Fruit fly (Drosophila melanogaster) whole organism, pupa: ENCODE data around the gene Dtd.

Experiments used
- CG10348 ChIP-seq: fragments of 200-800 bp; sonication (Bioruptor generic); IDR thresholded peaks from 2 replicates; pipeline ENCODE4 v1.3.6; 2022; ENCODE audit warnings: missing biosample characterization, missing genetic modification characterization
- CG12605 ChIP-seq: fragments of 200-800 bp; sonication (Bioruptor generic); IDR thresholded peaks from 2 replicates; pipeline ENCODE4 v1.3.6; 2022; ENCODE audit warnings: missing biosample characterization, missing genetic modification characterization
- CG13204 ChIP-seq: fragments of 200-800 bp; sonication (Bioruptor generic); optimal IDR thresholded peaks from 2 replicates; lab custom pipeline; 2018; ENCODE audit warnings: missing biosample characterization, mild to moderate bottlenecking, missing genetic modification characterization, moderate library complexity
- CG14655 ChIP-seq: fragments of 200-800 bp; sonication (Bioruptor generic); optimal IDR thresholded peaks from 3 replicates; lab custom pipeline; 2017; ENCODE audit warnings: mild to moderate bottlenecking, missing biosample characterization, missing genetic modification reagents, missing genetic modification characterization
- CG15710 ChIP-seq: fragments of 200-800 bp; sonication (Bioruptor generic); optimal IDR thresholded peaks from 2 replicates; lab custom pipeline; 2018; ENCODE audit warnings: missing biosample characterization, mild to moderate bottlenecking, missing genetic modification characterization, moderate library complexity
- CG17806 ChIP-seq: fragments of 200-800 bp; sonication (Bioruptor generic); optimal IDR thresholded peaks from 2 replicates; lab custom pipeline; 2018; ENCODE audit warnings: missing biosample characterization, mild to moderate bottlenecking, missing genetic modification characterization, moderate library complexity
- CG32121 ChIP-seq: fragments of 200-800 bp; sonication (Bioruptor generic); IDR thresholded peaks from 2 replicates; pipeline ENCODE4 v1.3.6; 2022; ENCODE audit warnings: missing biosample characterization, missing genetic modification characterization
- CG34367 ChIP-seq: fragments of 200-800 bp; sonication (Bioruptor generic); optimal IDR thresholded peaks from 2 replicates; lab custom pipeline; 2018; ENCODE audit warnings: missing biosample characterization, mild to moderate bottlenecking, missing genetic modification characterization
- CG4496 ChIP-seq: fragments of 200-800 bp; sonication (Bioruptor generic); IDR thresholded peaks from 3 replicates; pipeline ENCODE4 v1.3.6; 2022; ENCODE audit warnings: missing biosample characterization, missing genetic modification characterization
- CG8159 ChIP-seq: fragments of 200-800 bp; sonication (Bioruptor generic); optimal IDR thresholded peaks from 3 replicates; lab custom pipeline; 2018; ENCODE audit warnings: missing biosample characterization, mild to moderate bottlenecking, missing genetic modification characterization, moderate library complexity
- CG8301 ChIP-seq: fragments of 200-800 bp; sonication (Bioruptor generic); optimal IDR thresholded peaks from 2 replicates; lab custom pipeline; 2018; ENCODE audit warnings: missing biosample characterization, mild to moderate bottlenecking, missing genetic modification characterization
- CG9948 ChIP-seq: fragments of 200-800 bp; sonication (Bioruptor generic); optimal IDR thresholded peaks from 2 replicates; lab custom pipeline; 2018; ENCODE audit warnings: missing biosample characterization, mild to moderate bottlenecking, missing genetic modification characterization, moderate library complexity
- D1 ChIP-seq: fragments of 200-800 bp; sonication (Bioruptor generic); optimal IDR thresholded peaks from 2 replicates; lab custom pipeline; 2018; ENCODE audit warnings: missing biosample characterization, mild to moderate bottlenecking, missing genetic modification characterization, moderate library complexity
- EcR ChIP-seq: fragments of 200-800 bp; sonication (Bioruptor generic); optimal IDR thresholded peaks from 3 replicates; lab custom pipeline; 2019; ENCODE audit warnings: missing biosample characterization, missing genetic modification characterization, mild to moderate bottlenecking, moderate library complexity, missing genetic modification reagents
- Ets98B ChIP-seq: fragments of 200-800 bp; sonication (Bioruptor generic); IDR thresholded peaks from 2 replicates; pipeline ENCODE4 v1.3.6; 2022; ENCODE audit warnings: missing biosample characterization, missing genetic modification characterization
- Pif1A ChIP-seq: fragments of 200-800 bp; sonication (Bioruptor generic); optimal IDR thresholded peaks from 3 replicates; lab custom pipeline; 2016; ENCODE audit warnings: missing biosample characterization, missing genetic modification characterization
- Pif1B ChIP-seq: fragments of 200-800 bp; sonication (Bioruptor generic); optimal IDR thresholded peaks from 3 replicates; lab custom pipeline; 2016; ENCODE audit warnings: missing biosample characterization, missing genetic modification characterization
- Snoo ChIP-seq: fragments of 200-800 bp; sonication (Bioruptor generic); optimal IDR thresholded peaks from 3 replicates; lab custom pipeline; 2017; ENCODE audit warnings: missing biosample characterization, mild to moderate bottlenecking, missing genetic modification characterization, inconsistent platforms
- fd96Ca ChIP-seq: fragments of 200-800 bp; sonication (Bioruptor generic); IDR thresholded peaks from 3 replicates; pipeline ENCODE4 v1.3.6; 2022; ENCODE audit warnings: missing biosample characterization, missing genetic modification characterization
- gl ChIP-seq: fragments of 200-800 bp; sonication (Bioruptor generic); optimal IDR thresholded peaks from 2 replicates; lab custom pipeline; 2018; ENCODE audit warnings: missing biosample characterization, mild to moderate bottlenecking, missing genetic modification characterization
- rn ChIP-seq: fragments of 200-800 bp; sonication (Bioruptor generic); IDR thresholded peaks from 2 replicates; pipeline ENCODE4 v1.3.6; 2022; ENCODE audit warnings: missing biosample characterization, missing genetic modification characterization

Gene Dtd

DNA sequence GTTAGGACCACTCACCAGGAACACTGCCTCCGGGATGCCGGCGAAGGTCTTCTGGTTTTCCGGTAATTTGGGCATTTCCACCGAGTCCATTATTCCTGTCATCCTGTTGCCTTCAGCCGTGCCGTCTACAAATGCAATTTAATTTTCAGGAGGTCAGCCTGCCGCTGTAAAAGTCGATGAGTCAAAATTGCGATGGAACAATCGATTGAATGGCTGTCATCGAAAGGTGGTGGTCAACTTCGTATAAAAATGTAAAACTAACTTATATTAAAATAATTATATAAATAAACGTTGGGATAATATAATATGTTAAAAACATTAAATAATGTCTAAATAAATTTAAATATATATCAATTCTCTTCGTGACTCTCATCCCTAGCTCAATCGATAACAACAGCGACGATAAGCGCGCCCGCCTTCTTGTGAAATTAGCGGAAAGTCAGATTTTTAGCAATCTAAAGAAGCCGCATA is 20.2 kb upstream of the Dtd start, which contains the start of the genes mgr and Irbp:
Gene mgr (minus strand): TSS at position 209 of the 471 bp plus-strand sequence.
Gene Irbp (plus strand): TSS at position 381 of the 471 bp plus-strand sequence.
- TF ChIP-seq CG9948 (tag; lab: Kevin White, UChicago) (peak; percentile 83), gl (peak; percentile 37), CG8301 (tag; lab: Kevin White, UChicago) (no peak), CG15710 (peak; percentile 88), Snoo (tag; lab: Kevin White, UChicago) (no peak), CG12605 (GFP tag; lab: Robert Waterston, UW) (no peak; the same call in 1 of the 2 replicates), Ets98B (peak; percentile 92), Pif1A (GFP tag; lab: Kevin White, UChicago) (no peak), fd96Ca (GFP tag; lab: Robert Waterston, UW) (peak; percentile 93), CG34367 (tag; lab: Kevin White, UChicago) (peak; percentile 78), CG4496 (peak; percentile 88), D1 (tag; lab: Kevin White, UChicago) (no peak), CG8159 (peak; percentile 86), CG17806 (tag; lab: Kevin White, UChicago) (peak; percentile 86), EcR (no peak), Pif1B (GFP tag; lab: Kevin White, UChicago) (no peak), CG32121 (peak; percentile 93), rn (peak; percentile 82), CG10348 (GFP tag; lab: Robert Waterston, UW) (peak; percentile 18; the same call in 1 of the 2 replicates), CG14655 (GFP tag; lab: Kevin White, UChicago) (no peak), CG13204 (GFP tag; lab: Kevin White, UChicago) (no peak)

DNA sequence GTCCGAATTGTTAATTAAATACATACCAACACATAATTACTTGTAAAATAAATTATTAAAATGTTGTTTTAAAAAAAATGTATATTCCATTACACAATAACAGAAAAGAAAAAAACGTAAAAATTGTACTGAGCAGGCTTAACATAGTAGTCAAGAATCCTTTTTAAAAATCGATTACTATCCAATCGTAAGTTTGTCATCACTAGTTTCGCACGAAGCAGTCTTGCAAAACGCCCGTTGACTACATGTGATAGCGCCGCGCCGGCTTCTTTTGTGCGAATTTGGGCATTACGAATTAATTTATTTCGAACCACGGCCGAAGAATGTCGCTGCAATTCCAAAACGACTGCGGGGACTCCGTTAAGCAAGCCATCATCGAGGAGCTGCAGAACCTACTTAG is 17.5 kb upstream of the Dtd start, which contains the start of gene Ipo9:
Gene Ipo9 (plus strand): TSS at position 152 of the 400 bp plus-strand sequence.
- TF ChIP-seq EcR (no peak), D1 (tag; lab: Kevin White, UChicago) (no peak), Snoo (tag; lab: Kevin White, UChicago) (no peak), fd96Ca (GFP tag; lab: Robert Waterston, UW) (no peak), CG8301 (tag; lab: Kevin White, UChicago) (no peak), gl (no peak), CG10348 (GFP tag; lab: Robert Waterston, UW) (no peak), Pif1B (GFP tag; lab: Kevin White, UChicago) (no peak), CG8159 (no peak), rn (no peak), CG4496 (no peak), CG15710 (no peak), CG12605 (GFP tag; lab: Robert Waterston, UW) (no peak)

DNA sequence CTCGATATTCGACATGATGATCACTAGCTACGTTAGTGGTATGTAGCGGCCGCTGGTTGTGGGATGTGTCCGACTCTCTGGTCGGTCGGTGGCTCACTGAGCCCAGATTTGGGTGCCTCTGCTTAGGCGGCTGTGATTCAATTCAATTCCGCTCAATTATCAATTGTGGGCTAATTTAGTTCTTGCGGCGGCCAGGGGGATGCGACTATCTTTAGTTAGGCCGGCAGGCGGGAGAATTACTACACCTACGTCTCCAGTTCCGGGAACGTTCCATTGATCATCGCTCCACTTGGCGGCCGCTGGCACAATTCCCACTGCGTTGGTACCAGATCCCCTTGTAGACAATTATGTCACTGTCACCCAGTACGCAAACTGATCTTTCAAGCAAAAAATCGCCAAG is 11.3 kb upstream of the Dtd start, which contains the start of the genes bumpel and CG45676:
Gene bumpel (minus strand): TSS at position 101 of the 400 bp plus-strand sequence.
Gene CG45676 (plus strand): TSS at position 318 of the 400 bp plus-strand sequence.
- TF ChIP-seq rn (no peak), fd96Ca (GFP tag; lab: Robert Waterston, UW) (no peak), gl (no peak), EcR (no peak), CG14655 (GFP tag; lab: Kevin White, UChicago) (no peak), CG15710 (no peak), CG10348 (GFP tag; lab: Robert Waterston, UW) (no peak), Snoo (tag; lab: Kevin White, UChicago) (no peak), CG17806 (tag; lab: Kevin White, UChicago) (no peak), Pif1A (GFP tag; lab: Kevin White, UChicago) (no peak), CG32121 (no peak), CG13204 (GFP tag; lab: Kevin White, UChicago) (no peak), CG34367 (tag; lab: Kevin White, UChicago) (no peak), CG4496 (no peak), CG8301 (tag; lab: Kevin White, UChicago) (no peak), D1 (tag; lab: Kevin White, UChicago) (no peak), Ets98B (no peak), CG12605 (GFP tag; lab: Robert Waterston, UW) (no peak), CG9948 (tag; lab: Kevin White, UChicago) (no peak), Pif1B (GFP tag; lab: Kevin White, UChicago) (no peak)
- TF ChIP-seq, all 21 proteins: peak for 0

DNA sequence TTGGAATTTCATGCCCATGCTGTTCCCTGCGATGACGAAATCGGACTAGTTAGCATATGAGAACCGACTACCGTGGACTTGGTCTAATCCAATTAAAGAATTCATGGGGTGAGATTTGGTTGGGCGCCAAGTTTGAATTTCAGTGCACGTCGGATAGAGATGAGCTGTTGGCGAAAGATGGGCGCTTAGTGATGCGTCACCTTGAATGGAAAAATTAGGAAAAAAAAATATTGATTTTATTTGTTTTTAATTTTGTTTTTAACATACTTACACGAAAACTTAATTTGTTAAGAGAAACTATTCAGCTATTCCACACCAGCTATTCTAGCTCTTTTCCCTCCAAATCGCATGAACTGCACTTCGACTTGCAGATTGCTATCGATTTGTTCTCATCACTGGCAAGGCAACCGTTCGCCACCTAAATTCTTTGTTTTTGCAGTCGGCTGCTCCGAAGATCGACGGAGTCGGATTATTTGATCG is 8.2 kb upstream of the Dtd start, which contains the start of the genes ninaG and Sptz:
Gene ninaG (minus strand): TSS at position 51 of the 480 bp plus-strand sequence.
Gene Sptz (plus strand): TSS at position 450 of the 480 bp plus-strand sequence.
- TF ChIP-seq CG17806 (tag; lab: Kevin White, UChicago) (peak; percentile 85), CG9948 (tag; lab: Kevin White, UChicago) (peak; percentile 85), CG32121 (peak; percentile 94), CG12605 (GFP tag; lab: Robert Waterston, UW) (peak; percentile 79), D1 (tag; lab: Kevin White, UChicago) (no peak), rn (peak; percentile 92), CG8301 (tag; lab: Kevin White, UChicago) (no peak), Ets98B (peak; percentile 91), Pif1A (GFP tag; lab: Kevin White, UChicago) (no peak), CG8159 (peak; percentile 88), fd96Ca (GFP tag; lab: Robert Waterston, UW) (peak; percentile 98), EcR (no peak), CG15710 (peak; percentile 88), CG34367 (tag; lab: Kevin White, UChicago) (peak; percentile 85), CG4496 (peak; percentile 93), gl (peak; percentile 64), CG10348 (GFP tag; lab: Robert Waterston, UW) (peak; percentile 89), CG14655 (GFP tag; lab: Kevin White, UChicago) (no peak), Snoo (tag; lab: Kevin White, UChicago) (peak; percentile 90), Pif1B (GFP tag; lab: Kevin White, UChicago) (no peak)

DNA sequence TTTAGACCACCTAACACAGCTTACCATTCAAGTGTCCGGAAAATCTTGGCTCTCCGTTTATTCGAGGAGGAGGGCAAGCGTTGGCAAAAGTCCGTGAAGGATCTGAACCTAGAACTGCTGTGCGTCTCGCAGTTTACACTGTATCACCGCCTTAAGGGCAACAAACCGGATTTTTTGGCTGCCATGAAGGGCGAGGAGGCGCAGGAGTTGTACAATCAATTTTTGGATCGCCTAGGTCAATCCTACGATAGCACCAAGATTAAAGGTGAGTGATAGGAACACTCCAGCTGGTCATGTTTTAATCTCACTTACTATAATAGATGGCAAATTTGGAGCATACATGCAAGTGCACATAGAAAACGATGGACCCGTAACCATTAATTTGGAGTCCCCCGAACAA is 446 bp downstream of the Dtd start:
- no peak for TF ChIP-seq rn
- no peak for TF ChIP-seq gl
- no peak for TF ChIP-seq CG8159
- no peak for TF ChIP-seq CG32121
- no peak for TF ChIP-seq EcR
- no peak for TF ChIP-seq CG17806 (tag; lab: Kevin White, UChicago)
- TF ChIP-seq CG15710: no peak
